Worm (Caenorhabditis elegans) whole organism, L2 larva: ENCODE results near the gene pstk-1.

Experiments
- nhr-11 ChIP-seq: fragments of 150-350 bp; optimal IDR thresholded peaks from 2 replicates; lab custom pipeline; 2014; ENCODE audit warnings: missing biosample characterization, missing genetic modification characterization
- nhr-12 ChIP-seq: fragments of 150-350 bp; optimal IDR thresholded peaks from 2 replicates; lab custom pipeline; 2014; ENCODE audit warnings: missing biosample characterization, missing genetic modification characterization
- unc-55 ChIP-seq: fragments of 150-350 bp; sonication (generic microtip); optimal IDR thresholded peaks from 3 replicates; lab custom pipeline; 2014; ENCODE audit warnings: missing biosample characterization, missing genetic modification reagents, missing genetic modification characterization

ce11 chrIII:12443880-12444279 lies 22.5 kb upstream of the pstk-1 start:
- no peak for TF ChIP-seq unc-55 (GFP tag; lab: Kevin White, UChicago)
- no peak for TF ChIP-seq nhr-12 (tag; lab: Kevin White, UChicago)
- no peak for TF ChIP-seq nhr-11 (tag; lab: Kevin White, UChicago)
